Worm (Caenorhabditis elegans) whole organism, L4 larva: ENCODE measurements around the gene pot-1.
A peak's percentile ranks its signal among the peaks of the same experiment; 100 is the strongest.

ENCODE experiments used
- F37D6.2 ChIP-seq: sonication (generic microtip); optimal IDR thresholded peaks from 2 replicates; lab custom pipeline; 2016; ENCODE audit warnings: mild to moderate bottlenecking, missing genetic modification characterization, missing compliant biosample characterization
- T20F7.1 ChIP-seq: fragments of 200-800 bp; sonication (Bioruptor generic); optimal IDR thresholded peaks from 2 replicates; lab custom pipeline; 2018; ENCODE audit warnings: mild to moderate bottlenecking, missing genetic modification characterization, missing compliant biosample characterization
- ZK546.5 ChIP-seq, 2 experiments: sonication (generic microtip); optimal IDR thresholded peaks; 2 replicates each; lab custom pipeline; 2017; ENCODE audit warnings: missing biosample characterization in 2 of 2, missing genetic modification characterization in 2 of 2
- aha-1 ChIP-seq: fragments of 150-350 bp; peaks from one replicate; lab custom pipeline; 2014; ENCODE audit warnings: missing biosample characterization, missing genetic modification characterization
- ama-1 ChIP-seq: fragments of 150-350 bp; optimal IDR thresholded peaks from 2 replicates; lab custom pipeline; 2014; ENCODE audit warnings: inconsistent platforms, mixed read lengths
- arid-1 ChIP-seq: fragments of 200-800 bp; sonication (Bioruptor generic); conservative IDR thresholded peaks from 2 replicates; pipeline ENCODE4 v1.3.6; 2022; ENCODE audit warnings: missing genetic modification reagents, missing genetic modification characterization, missing compliant biosample characterization
- ceh-20 ChIP-seq: fragments of 200-800 bp; sonication (Bioruptor generic); IDR thresholded peaks from 2 replicates; pipeline ENCODE4 v1.3.6; 2022; ENCODE audit warnings: missing genetic modification reagents, missing genetic modification characterization, missing compliant biosample characterization
- ceh-28 ChIP-seq: fragments of 150-350 bp; optimal IDR thresholded peaks from 2 replicates; lab custom pipeline; 2014; ENCODE audit warnings: missing biosample characterization, missing genetic modification reagents, missing genetic modification characterization
- ceh-82 ChIP-seq: sonication (generic microtip); optimal IDR thresholded peaks from 2 replicates; lab custom pipeline; 2017; ENCODE audit warnings: missing biosample characterization, missing genetic modification characterization
- ctbp-1 ChIP-seq: fragments of 200-800 bp; sonication (Bioruptor generic); IDR thresholded peaks from 2 replicates; pipeline ENCODE4 v1.3.6; 2022; ENCODE audit warnings: missing genetic modification reagents, missing genetic modification characterization, missing compliant biosample characterization
- daf-12 ChIP-seq: fragments of 150-350 bp; optimal IDR thresholded peaks from 2 replicates; lab custom pipeline; 2014; ENCODE audit warnings: missing biosample characterization, missing genetic modification reagents, missing genetic modification characterization
- daf-16 ChIP-seq, 3 experiments: sonication (generic microtip); optimal IDR thresholded peaks; 2 replicates each; lab custom pipeline; 2016 to 2017; ENCODE audit warnings: missing genetic modification characterization in 3 of 3, missing genetic modification reagents in 3 of 3, mild to moderate bottlenecking in 2 of 3, missing compliant biosample characterization in 2 of 3, missing biosample characterization in 1 of 3, moderate library complexity in 1 of 3
- daf-19 ChIP-seq: fragments of 200-800 bp; sonication (Bioruptor generic); conservative IDR thresholded peaks from 2 replicates; pipeline ENCODE4 v1.3.6; 2022; ENCODE audit warnings: missing genetic modification characterization, missing compliant biosample characterization
- dmd-6 ChIP-seq: fragments of 200-800 bp; sonication (Bioruptor generic); IDR thresholded peaks from 2 replicates; pipeline ENCODE4 v1.3.6; 2022; ENCODE audit warnings: missing genetic modification reagents, missing genetic modification characterization, missing compliant biosample characterization
- dpl-1 ChIP-seq: fragments of 150-350 bp; optimal IDR thresholded peaks from 2 replicates; lab custom pipeline; 2014; ENCODE audit warnings: missing biosample characterization, missing genetic modification reagents, missing genetic modification characterization
- duxl-1 ChIP-seq: sonication (generic microtip); optimal IDR thresholded peaks from 2 replicates; lab custom pipeline; 2016; ENCODE audit warnings: mild to moderate bottlenecking, missing genetic modification characterization, moderate library complexity, missing compliant biosample characterization; ENCODE audit not compliant: poor library complexity
- dve-1 ChIP-seq: sonication (generic microtip); optimal IDR thresholded peaks from 2 replicates; lab custom pipeline; 2017; ENCODE audit warnings: antibody characterized with exemption, mild to moderate bottlenecking, missing genetic modification characterization, missing compliant biosample characterization; ENCODE audit not compliant: insufficient read depth
- egl-43 ChIP-seq: fragments of 200-800 bp; sonication (Bioruptor generic); IDR thresholded peaks from 2 replicates; pipeline ENCODE4 v1.3.6; 2022; ENCODE audit warnings: missing genetic modification reagents, missing genetic modification characterization, missing compliant biosample characterization
- fos-1 ChIP-seq: fragments of 150-350 bp; optimal IDR thresholded peaks from 2 replicates; lab custom pipeline; 2014; ENCODE audit warnings: missing biosample characterization, missing genetic modification characterization
- hlh-11 ChIP-seq: fragments of 200-800 bp; sonication (Bioruptor generic); optimal IDR thresholded peaks from 2 replicates; lab custom pipeline; 2018; ENCODE audit warnings: mild to moderate bottlenecking, missing genetic modification characterization, missing compliant biosample characterization
- hlh-30 ChIP-seq: sonication (generic microtip); optimal IDR thresholded peaks from 2 replicates; lab custom pipeline; 2017; ENCODE audit warnings: antibody characterized with exemption, mild to moderate bottlenecking, missing genetic modification characterization, missing compliant biosample characterization; ENCODE audit not compliant: insufficient read depth
- hmg-1.1 ChIP-seq: fragments of 200-800 bp; sonication (Bioruptor generic); IDR thresholded peaks from 2 replicates; pipeline ENCODE4 v1.3.6; 2022; ENCODE audit warnings: missing genetic modification reagents, missing genetic modification characterization, missing compliant biosample characterization
- lin-13 ChIP-seq: fragments of 150-350 bp; optimal IDR thresholded peaks from 2 replicates; lab custom pipeline; 2014; ENCODE audit warnings: missing biosample characterization, missing genetic modification reagents, missing genetic modification characterization
- lin-38 ChIP-seq: fragments of 200-800 bp; sonication (Bioruptor generic); IDR thresholded peaks from 2 replicates; pipeline ENCODE4 v1.3.6; 2022; ENCODE audit warnings: missing genetic modification reagents, missing genetic modification characterization, missing compliant biosample characterization
- lsy-2 ChIP-seq, 2 experiments: fragments of 150-350 bp in 1 of 2; sonication (generic microtip) in 1 of 2; optimal IDR thresholded peaks; 2 replicates each; lab custom pipeline; 2014 to 2017; ENCODE audit warnings: missing biosample characterization in 2 of 2, missing genetic modification characterization in 2 of 2
- mep-1 ChIP-seq: fragments of 150-350 bp; sonication (generic microtip); optimal IDR thresholded peaks from 3 replicates; lab custom pipeline; 2014; ENCODE audit warnings: missing biosample characterization, missing genetic modification characterization
- mes-2 ChIP-seq: sonication (generic microtip); optimal IDR thresholded peaks from 2 replicates; lab custom pipeline; 2016; ENCODE audit warnings: missing genotype, mild to moderate bottlenecking, missing genetic modification characterization, missing compliant biosample characterization; ENCODE audit not compliant: poor library complexity, severe bottlenecking
- mxl-2 ChIP-seq: fragments of 200-800 bp; sonication (Bioruptor generic); conservative IDR thresholded peaks from 2 replicates; pipeline ENCODE4 v1.3.6; 2022; ENCODE audit warnings: missing genetic modification reagents, missing genetic modification characterization, missing compliant biosample characterization
- nhr-10 ChIP-seq: fragments of 150-350 bp; optimal IDR thresholded peaks from 2 replicates; lab custom pipeline; 2014; ENCODE audit warnings: missing biosample characterization, missing genetic modification characterization
- nhr-111 ChIP-seq: fragments of 200-800 bp; sonication (Bioruptor generic); optimal IDR thresholded peaks from 2 replicates; lab custom pipeline; 2018; ENCODE audit warnings: mild to moderate bottlenecking, missing genetic modification characterization, missing compliant biosample characterization
- nhr-28 ChIP-seq: fragments of 150-350 bp; optimal IDR thresholded peaks from 2 replicates; lab custom pipeline; 2014; ENCODE audit warnings: missing biosample characterization, missing genetic modification characterization
- nhr-48 ChIP-seq: sonication (generic microtip); optimal IDR thresholded peaks from 2 replicates; lab custom pipeline; 2016; ENCODE audit warnings: mild to moderate bottlenecking, missing genetic modification characterization, missing compliant biosample characterization
- nhr-77 ChIP-seq: fragments of 150-350 bp; optimal IDR thresholded peaks from 2 replicates; lab custom pipeline; 2014; ENCODE audit warnings: missing biosample characterization, missing genetic modification characterization
- pqm-1 ChIP-seq: sonication (generic microtip); optimal IDR thresholded peaks from 2 replicates; lab custom pipeline; 2017; ENCODE audit warnings: missing biosample characterization, missing genetic modification characterization
- tag-97 ChIP-seq: fragments of 200-800 bp; sonication (Bioruptor generic); IDR thresholded peaks from 2 replicates; pipeline ENCODE4 v1.3.6; 2022; ENCODE audit warnings: missing genetic modification characterization, missing compliant biosample characterization
- tra-1 ChIP-seq: fragments of 200-800 bp; sonication (Bioruptor generic); IDR thresholded peaks from 2 replicates; pipeline ENCODE4 v1.3.6; 2022; ENCODE audit warnings: missing genetic modification reagents, missing genetic modification characterization, missing compliant biosample characterization
- unc-62 ChIP-seq, 3 experiments: fragments of 150-350 bp in 1 of 3; sonication (generic microtip); optimal IDR thresholded peaks in 2 of 3; peaks in 1 of 3; 1 replicate in 1 of 3; 2 replicates in 2 of 3; lab custom pipeline; 2014 to 2017; ENCODE audit warnings: missing biosample characterization in 3 of 3, missing genetic modification characterization in 3 of 3, missing genetic modification reagents in 3 of 3, missing genotype in 1 of 3
- vab-7 ChIP-seq: fragments of 200-800 bp; sonication (Bioruptor generic); IDR thresholded peaks from 2 replicates; pipeline ENCODE4 v1.3.6; 2022; ENCODE audit warnings: missing genetic modification reagents, missing genetic modification characterization, missing compliant biosample characterization
- zfp-2 ChIP-seq: sonication (generic microtip); optimal IDR thresholded peaks from 2 replicates; lab custom pipeline; 2016; ENCODE audit warnings: mild to moderate bottlenecking, missing genetic modification characterization, missing compliant biosample characterization
- zip-11 ChIP-seq: fragments of 200-800 bp; sonication (Bioruptor generic); IDR thresholded peaks from 2 replicates; pipeline ENCODE4 v1.3.6; 2022; ENCODE audit warnings: missing genetic modification characterization, missing compliant biosample characterization
- ztf-7 ChIP-seq: fragments of 150-350 bp; optimal IDR thresholded peaks from 2 replicates; lab custom pipeline; 2014; ENCODE audit warnings: missing biosample characterization, missing genetic modification characterization

pot-1 gene

ce11 chrIII:7124364-7124763 is 9.1 kb downstream of the pot-1 start, which contains the start of gene B0280.2:
Gene B0280.2, plus strand, starts transcription at chrIII:7124664.
- TF ChIP-seq fos-1 (no peak), lin-13 (GFP tag; lab: Kevin White, UChicago) (no peak), lin-38 (GFP tag; lab: Robert Waterston, UW) (no peak), tag-97 (GFP tag; lab: Robert Waterston, UW) (no peak), daf-12 (tag; lab: Kevin White, UChicago) (no peak), nhr-111 (GFP tag; lab: Kevin White, UChicago) (no peak), zip-11 (GFP tag; lab: Robert Waterston, UW) (no peak), mxl-2 (GFP tag; lab: Robert Waterston, UW) (no peak), unc-62 (GFP tag; optimal IDR thresholded peaks at IDR 0.05 in 1 of 2; lab: Kevin White, UChicago) (no peak), unc-62 (tag; optimal IDR thresholded peaks at IDR 0.05; lab: Kevin White, UChicago) (no peak), vab-7 (GFP tag; lab: Robert Waterston, UW) (no peak), ZK546.5 (tag; optimal IDR thresholded peaks at IDR 0.05; lab: Kevin White, UChicago) (no peak), ceh-20 (GFP tag; lab: Robert Waterston, UW) (no peak)

ce11 chrIII:7122860-7123259 is 10.6 kb downstream of the pot-1 start, which contains the start of the genes B0280.9 and rpia-1:
Gene B0280.9, minus strand, starts transcription at chrIII:7122895.
Gene rpia-1, plus strand, starts transcription at chrIII:7123128.
- TF ChIP-seq ztf-7 (peak; percentile 5), ceh-28 (no peak), F37D6.2 (no peak), daf-16 (GFP tag; optimal IDR thresholded peaks at IDR 0.05; lab: Kevin White, UChicago) (no peak), daf-16 (tag; optimal IDR thresholded peaks at IDR 0.05; lab: Kevin White, UChicago) (peak; percentile 72), zfp-2 (tag; lab: Kevin White, UChicago) (no peak), nhr-28 (tag; lab: Kevin White, UChicago) (peak; percentile 6), daf-19 (no peak), hmg-1.1 (GFP tag; lab: Robert Waterston, UW) (no peak), lsy-2 (tag; optimal IDR thresholded peaks at IDR 0.05; lab: Kevin White, UChicago) (peak; percentile 42 to 96), nhr-77 (tag; lab: Kevin White, UChicago) (peak; percentile 41), nhr-10 (peak; percentile 16), unc-62 (GFP tag; optimal IDR thresholded peaks at IDR 0.05 in 1 of 2; lab: Kevin White, UChicago) (peak in 1 of 2 experiments; percentile 73), unc-62 (tag; optimal IDR thresholded peaks at IDR 0.05; lab: Kevin White, UChicago) (no peak), mes-2 (tag; lab: Kevin White, UChicago) (peak; percentile 44), dpl-1 (GFP tag; lab: Kevin White, UChicago) (peak; percentile 6), aha-1 (peak; percentile 79), pqm-1 (tag; lab: Kevin White, UChicago) (peak; percentile 23), hlh-11 (tag; lab: Kevin White, UChicago) (peak; percentile 40), mep-1 (tag; lab: Kevin White, UChicago) (peak; percentile 25), dve-1 (tag; lab: Kevin White, UChicago) (peak; percentile 52)

- TF ChIP-seq pqm-1 (tag; lab: Kevin White, UChicago) (peak; percentile 12), hlh-30 (tag; lab: Kevin White, UChicago) (peak; percentile 37), nhr-28 (tag; lab: Kevin White, UChicago) (peak; percentile 63), egl-43 (no peak), nhr-10 (peak; percentile 33), mxl-2 (GFP tag; lab: Robert Waterston, UW) (peak; percentile 96), duxl-1 (peak; percentile 16), ceh-20 (GFP tag; lab: Robert Waterston, UW) (no peak), T20F7.1 (GFP tag; lab: Kevin White, UChicago) (peak; percentile 39), tra-1 (GFP tag; lab: Robert Waterston, UW) (no peak), arid-1 (GFP tag; lab: Robert Waterston, UW) (0 out of 2 replicates have a peak, but pooled peaks have one; percentile 14), lsy-2 (tag; optimal IDR thresholded peaks at IDR 0.05; lab: Kevin White, UChicago) (peak in 1 of 2 experiments; percentile 66), nhr-48 (tag; lab: Kevin White, UChicago) (peak; percentile 41), mes-2 (tag; lab: Kevin White, UChicago) (peak; percentile 45), ceh-82 (tag; lab: Kevin White, UChicago) (no peak), daf-16 (GFP tag; optimal IDR thresholded peaks at IDR 0.05; lab: Kevin White, UChicago) (no peak), daf-16 (tag; optimal IDR thresholded peaks at IDR 0.05; lab: Kevin White, UChicago) (peak; percentile 61), ctbp-1 (GFP tag; lab: Robert Waterston, UW) (no peak), dve-1 (tag; lab: Kevin White, UChicago) (peak; percentile 64), nhr-77 (tag; lab: Kevin White, UChicago) (peak; percentile 29), mep-1 (tag; lab: Kevin White, UChicago) (peak; percentile 40), ama-1 (lab: Kevin White, UChicago) (peak; percentile 59), hlh-11 (tag; lab: Kevin White, UChicago) (peak; percentile 27), dmd-6 (GFP tag; lab: Robert Waterston, UW) (peak; percentile 55; the same call in 1 of the 2 replicates), ztf-7 (peak; percentile 31)
These were observed 13.0 kb downstream of the pot-1 start for ce11 chrIII:7120477-7120876.
